5 fruit fly cellular contexts compared by ENCODE assay signal in the genomic region with DNA sequence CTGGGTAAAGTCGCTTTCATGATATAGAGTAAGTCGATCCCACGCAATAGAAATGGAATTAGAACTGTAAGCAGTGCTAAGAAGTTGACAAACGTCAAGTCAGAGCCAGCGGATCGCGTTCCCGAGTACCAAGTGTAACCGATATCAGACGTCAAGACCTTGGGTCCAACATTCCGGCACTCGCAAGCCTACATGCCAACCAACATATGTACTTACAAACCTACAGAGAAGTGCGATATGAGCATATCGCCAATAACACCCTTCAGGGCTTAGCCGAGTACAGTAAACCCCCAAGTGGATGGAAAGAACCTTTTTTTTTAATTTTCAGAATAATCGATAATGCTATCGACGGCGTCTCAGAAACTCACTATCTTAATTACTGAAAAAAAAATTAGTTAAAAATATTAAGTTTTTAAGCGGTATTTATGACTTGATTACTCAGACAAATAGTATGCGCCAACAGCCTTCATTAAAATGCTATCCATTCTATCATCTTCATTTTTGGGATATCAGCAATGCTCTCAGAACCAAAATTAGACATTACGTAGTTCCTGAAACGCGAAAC.
TF ChIP-seq lines count a peak whose summit lies in the region.

No protein-coding gene starts in this region.

TF ChIP-seq in whole organism, adult, 20 proteins besides CTCF, POLR2A, EP300 and RAD21 (continued from another document):
- no peak for TF ChIP-seq toe (GFP tag; optimal IDR thresholded peaks at IDR 0.05; lab: Kevin White, UChicago)
- TF ChIP-seq pad (GFP tag; optimal IDR thresholded peaks at IDR 0.05; lab: Kevin White, UChicago), result no peak
- TF ChIP-seq cic (GFP tag; optimal IDR thresholded peaks at IDR 0.05; lab: Kevin White, UChicago), result no peak
TF ChIP-seq in whole organism, adult: peak in this region for 5.

TF ChIP-seq in whole organism, embryonic, 481 proteins besides CTCF, POLR2A, EP300 and RAD21 (continued from another document and continues in another):
- TF ChIP-seq CHES-1-like (GFP tag; optimal IDR thresholded peaks at IDR 0.05; lab: Kevin White, UChicago), result peak; percentile 17
- no peak for TF ChIP-seq CG2129 (GFP tag; IDR thresholded peaks at IDR 0.05; lab: Robert Waterston, UW; ENCODE audit: partially characterized antibody)
- peak; percentile 16 for TF ChIP-seq Chrac-16 (GFP tag; optimal IDR thresholded peaks at IDR 0.05; lab: Kevin White, UChicago)
- TF ChIP-seq fru (optimal IDR thresholded peaks at IDR 0.05; lab: Kevin White, UChicago), result no peak
- TF ChIP-seq CG1233 (GFP tag; optimal IDR thresholded peaks at IDR 0.05; lab: Kevin White, UChicago), result peak; percentile 49
- peak; percentile 66 for TF ChIP-seq CG34376 (GFP tag; optimal IDR thresholded peaks at IDR 0.05; lab: Kevin White, UChicago)
- peak; percentile 52 for TF ChIP-seq CG10366 (GFP tag; IDR thresholded peaks at IDR 0.05; lab: Robert Waterston, UW)
- TF ChIP-seq CG7556 (GFP tag; optimal IDR thresholded peaks at IDR 0.05; lab: Kevin White, UChicago), result no peak
- peak in 1 of 2 experiments; percentile 39 for TF ChIP-seq eve (GFP tag; optimal IDR thresholded peaks at IDR 0.05; lab: Kevin White, UChicago)
- no peak for TF ChIP-seq Nf-YA (GFP tag; IDR thresholded peaks at IDR 0.05; lab: Robert Waterston, UW)
- no peak for TF ChIP-seq Bdp1 (GFP tag; optimal IDR thresholded peaks at IDR 0.05; lab: Kevin White, UChicago)
- TF ChIP-seq CG7372 (GFP tag; IDR thresholded peaks at IDR 0.05; lab: Robert Waterston, UW), result peak; percentile 33; the same call in 1 of the 2 replicates
- TF ChIP-seq ato (GFP tag; IDR thresholded peaks at IDR 0.05; lab: Robert Waterston, UW; ENCODE audit: partially characterized antibody), result no peak
- TF ChIP-seq CG7839 (tag; optimal IDR thresholded peaks at IDR 0.05; lab: Kevin White, UChicago), result peak; percentile 72
- TF ChIP-seq CG17912 (GFP tag; optimal IDR thresholded peaks at IDR 0.05; lab: Kevin White, UChicago), result no peak
- peak; percentile 59 for TF ChIP-seq HHEX (GFP tag; optimal IDR thresholded peaks at IDR 0.05; lab: Kevin White, UChicago)
- TF ChIP-seq CG2116 (GFP tag; optimal IDR thresholded peaks at IDR 0.05; lab: Kevin White, UChicago), result no peak
- no peak for TF ChIP-seq gce (GFP tag; IDR thresholded peaks at IDR 0.05; lab: Robert Waterston, UW)
- TF ChIP-seq sens (GFP tag; lab: Kevin White, UChicago), result peak; percentile 88
- peak; percentile 43; the same call in 1 of the 2 replicates for TF ChIP-seq CG11085 (GFP tag; IDR thresholded peaks at IDR 0.05; lab: Robert Waterston, UW)
- TF ChIP-seq trem (tag; optimal IDR thresholded peaks at IDR 0.05; lab: Kevin White, UChicago), result no peak
- peak; percentile 57 for TF ChIP-seq fd3F (GFP tag; optimal IDR thresholded peaks at IDR 0.05; lab: Kevin White, UChicago)
- peak; percentile 4 for TF ChIP-seq Mad (GFP tag; optimal IDR thresholded peaks at IDR 0.05; lab: Kevin White, UChicago)
- no peak for TF ChIP-seq CG3163 (GFP tag; optimal IDR thresholded peaks at IDR 0.05; lab: Kevin White, UChicago)
- TF ChIP-seq CG4730 (GFP tag; IDR thresholded peaks at IDR 0.05; lab: Robert Waterston, UW), result peak; percentile 36; the same call in 1 of the 2 replicates
- TF ChIP-seq HLH3B (GFP tag; IDR thresholded peaks at IDR 0.05; lab: Robert Waterston, UW), result peak; percentile 55
- peak; percentile 68 for TF ChIP-seq CoRest (tag; optimal IDR thresholded peaks at IDR 0.05; lab: Kevin White, UChicago)
- TF ChIP-seq CG16779 (GFP tag; IDR thresholded peaks at IDR 0.05; lab: Robert Waterston, UW), result no peak
- no peak for TF ChIP-seq C15 (GFP tag; IDR thresholded peaks at IDR 0.05; lab: Robert Waterston, UW)
- TF ChIP-seq CG11560 (tag; IDR thresholded peaks at IDR 0.05; lab: Robert Waterston, UW), result peak; percentile 54; the same call in 1 of the 3 replicates

TF ChIP-seq in whole organism, prepupa, 60 proteins besides CTCF, POLR2A, EP300 and RAD21 (continued from another document):
- peak; percentile 20 for TF ChIP-seq cyc (GFP tag; optimal IDR thresholded peaks at IDR 0.05; lab: Kevin White, UChicago)
- peak; percentile 28 for TF ChIP-seq Sox102F (GFP tag; optimal IDR thresholded peaks at IDR 0.05; lab: Kevin White, UChicago)
- peak; percentile 16 for TF ChIP-seq Smox (GFP tag; optimal IDR thresholded peaks at IDR 0.05; lab: Kevin White, UChicago)
- no peak for TF ChIP-seq svp (GFP tag; lab: Kevin White, UChicago)
- no peak for TF ChIP-seq CG10669 (GFP tag; optimal IDR thresholded peaks at IDR 0.05; lab: Kevin White, UChicago)
- TF ChIP-seq CG6163 (GFP tag; IDR thresholded peaks at IDR 0.05; lab: Robert Waterston, UW), result peak; percentile 49; the same call in 1 of the 3 replicates
- peak; percentile 3 for TF ChIP-seq lz (GFP tag; optimal IDR thresholded peaks at IDR 0.05; lab: Kevin White, UChicago)
- TF ChIP-seq achi (GFP tag; optimal IDR thresholded peaks at IDR 0.05; lab: Kevin White, UChicago), result no peak
- TF ChIP-seq topi (GFP tag; optimal IDR thresholded peaks at IDR 0.05; lab: Kevin White, UChicago), result peak; percentile 27
- TF ChIP-seq CG3919 (GFP tag; optimal IDR thresholded peaks at IDR 0.05; lab: Kevin White, UChicago), result no peak
- TF ChIP-seq CG32006 (GFP tag; optimal IDR thresholded peaks at IDR 0.05; lab: Kevin White, UChicago), result no peak
- no peak for TF ChIP-seq CG6792 (GFP tag; optimal IDR thresholded peaks at IDR 0.05; lab: Kevin White, UChicago)
- TF ChIP-seq Hr39 (GFP tag; optimal IDR thresholded peaks at IDR 0.05; lab: Kevin White, UChicago), result peak; percentile 25
- no peak for TF ChIP-seq CG11294 (GFP tag; IDR thresholded peaks at IDR 0.05; lab: Robert Waterston, UW)
- TF ChIP-seq Eip75B (GFP tag; optimal IDR thresholded peaks at IDR 0.05; lab: Kevin White, UChicago), result no peak
- TF ChIP-seq Eip78C (GFP tag; lab: Kevin White, UChicago), result peak; percentile 62
- TF ChIP-seq CG34406 (GFP tag; optimal IDR thresholded peaks at IDR 0.05; lab: Kevin White, UChicago), result peak; percentile 24
- TF ChIP-seq salr (GFP tag; optimal IDR thresholded peaks at IDR 0.05; lab: Kevin White, UChicago), result no peak
- TF ChIP-seq CG3032 (tag; optimal IDR thresholded peaks at IDR 0.05; lab: Kevin White, UChicago), result peak; percentile 19
- TF ChIP-seq esn (GFP tag; optimal IDR thresholded peaks at IDR 0.05; lab: Kevin White, UChicago), result peak; percentile 19

TF ChIP-seq in whole organism, pupa, 21 proteins besides CTCF, POLR2A, EP300 and RAD21 (continued from another document):
- no peak for TF ChIP-seq CG12605 (GFP tag; IDR thresholded peaks at IDR 0.05; lab: Robert Waterston, UW)
TF ChIP-seq in whole organism, pupa: peak in this region for 6.

TF ChIP-seq in whole organism, wandering third instar larva, 38 proteins besides CTCF, POLR2A, EP300 and RAD21 (continued from another document):
- TF ChIP-seq pan (optimal IDR thresholded peaks at IDR 0.05; lab: Kevin White, UChicago), result no peak
- TF ChIP-seq jim (GFP tag; optimal IDR thresholded peaks at IDR 0.05; lab: Kevin White, UChicago), result no peak
